Fruit fly (Drosophila melanogaster) S2 (cell line): ENCODE measurements around the gene CG34269.
A peak's percentile ranks its signal among the peaks of the same experiment; 100 is the strongest.

ENCODE experiments used
- CG8478 ChIP-seq: fragments of >200 bp; optimal IDR thresholded peaks from 2 replicates; lab custom pipeline; 2018
- CTCF ChIP-seq, 2 experiments: fragments of >200 bp; optimal IDR thresholded peaks; 2 replicates each; lab custom pipeline; 2018

CG34269 gene

dm6 chr3L:528037-528436 is at the start of gene CG34269:
Gene CG34269 (plus strand): TSS chr3L:528337.
- no peak for TF ChIP-seq CG8478
- no peak for TF ChIP-seq CTCF (optimal IDR thresholded peaks at IDR 0.05; lab: Kevin White, UChicago)

dm6 chr3L:483818-484217 is 44.3 kb upstream of the CG34269 start:
- TF ChIP-seq CTCF (optimal IDR thresholded peaks at IDR 0.05; lab: Kevin White, UChicago), result no peak

- TF ChIP-seq CTCF (optimal IDR thresholded peaks at IDR 0.05; lab: Kevin White, UChicago) (no peak), CG8478 (no peak)
Measured at dm6 chr3L:484554-485305, 43.4 kb upstream of the CG34269 start.

- TF ChIP-seq CTCF (optimal IDR thresholded peaks at IDR 0.05; lab: Kevin White, UChicago) (no peak), CG8478 (no peak)
Measured at dm6 chr3L:485393-485792, 42.7 kb upstream of the CG34269 start.

- TF ChIP-seq CG8478 (no peak), CTCF (optimal IDR thresholded peaks at IDR 0.05; lab: Kevin White, UChicago) (no peak)
Measured at dm6 chr3L:488159-488558, 40.0 kb upstream of the CG34269 start.

- TF ChIP-seq CG8478 (no peak), CTCF (optimal IDR thresholded peaks at IDR 0.05; lab: Kevin White, UChicago) (no peak)
Measured at dm6 chr3L:488612-489011, 39.5 kb upstream of the CG34269 start.

dm6 chr3L:489354-489753 is 38.8 kb upstream of the CG34269 start:
- no peak for TF ChIP-seq CG8478
- no peak for TF ChIP-seq CTCF (optimal IDR thresholded peaks at IDR 0.05; lab: Kevin White, UChicago)

dm6 chr3L:489922-490807 is 38.0 kb upstream of the CG34269 start:
- TF ChIP-seq CG8478, result no peak
- TF ChIP-seq CTCF (optimal IDR thresholded peaks at IDR 0.05; lab: Kevin White, UChicago), result no peak

dm6 chr3L:490808-491114 is 37.4 kb upstream of the CG34269 start:
- TF ChIP-seq CTCF (optimal IDR thresholded peaks at IDR 0.05; lab: Kevin White, UChicago) (no peak), CG8478 (no peak)

- TF ChIP-seq CG8478 (no peak), CTCF (optimal IDR thresholded peaks at IDR 0.05; lab: Kevin White, UChicago) (no peak)
Measured at dm6 chr3L:500351-501015, 27.7 kb upstream of the CG34269 start, which contains the start of the genes CG34267 and CG34268. Gene CG34267 (minus strand): TSS chr3L:500451. Gene CG34268 (plus strand): TSS chr3L:500965.

dm6 chr3L:505782-506408 is 22.2 kb upstream of the CG34269 start:
- TF ChIP-seq CG8478, result no peak
- peak; percentile 99 to 100 for TF ChIP-seq CTCF (optimal IDR thresholded peaks at IDR 0.05; lab: Kevin White, UChicago)

dm6 chr3L:507576-508322 is 20.4 kb upstream of the CG34269 start:
- TF ChIP-seq CG8478, result no peak
- peak; percentile 74 to 77 for TF ChIP-seq CTCF (optimal IDR thresholded peaks at IDR 0.05; lab: Kevin White, UChicago)

dm6 chr3L:510823-511227 is 17.3 kb upstream of the CG34269 start:
- TF ChIP-seq CTCF (optimal IDR thresholded peaks at IDR 0.05; lab: Kevin White, UChicago) (no peak), CG8478 (no peak)

dm6 chr3L:511755-512209 is 16.4 kb upstream of the CG34269 start:
- TF ChIP-seq CG8478, result no peak
- TF ChIP-seq CTCF (optimal IDR thresholded peaks at IDR 0.05; lab: Kevin White, UChicago), result no peak
